Fruit fly (Drosophila melanogaster) whole organism, embryonic: ENCODE results near the gene CG43248.

Experiments
- Ada2b ChIP-seq: fragments of 200-800 bp; sonication (Bioruptor generic); IDR thresholded peaks from 2 replicates; pipeline ENCODE4 v1.3.6; 2022; ENCODE audit warnings: missing biosample characterization, missing genetic modification characterization
- Bgb ChIP-seq: fragments of 200-800 bp; sonication (Bioruptor generic); IDR thresholded peaks from 2 replicates; pipeline ENCODE4 v1.3.6; 2022; ENCODE audit warnings: missing biosample characterization, missing genetic modification characterization; ENCODE audit not compliant: partially characterized antibody
- Bteb2 ChIP-seq: fragments of 200-800 bp; sonication (Bioruptor generic); optimal IDR thresholded peaks from 2 replicates; lab custom pipeline; 2016; ENCODE audit warnings: missing biosample characterization, missing genetic modification characterization
- CG10147 ChIP-seq: fragments of 200-800 bp; sonication (Bioruptor generic); optimal IDR thresholded peaks from 2 replicates; lab custom pipeline; 2019; ENCODE audit warnings: missing biosample characterization, mild to moderate bottlenecking, missing genetic modification characterization, moderate library complexity
- CG10979 ChIP-seq: fragments of 200-800 bp; sonication (Bioruptor generic); optimal IDR thresholded peaks from 2 replicates; lab custom pipeline; 2018; ENCODE audit warnings: missing biosample characterization, mild to moderate bottlenecking, missing genetic modification characterization, moderate library complexity
- CG11093 ChIP-seq: fragments of 200-800 bp; sonication (Bioruptor generic); IDR thresholded peaks from 3 replicates; pipeline ENCODE4 v1.3.6; 2022; ENCODE audit warnings: missing biosample characterization, missing genetic modification characterization
- CG12155 ChIP-seq: fragments of 200-800 bp; sonication (Bioruptor generic); optimal IDR thresholded peaks from 3 replicates; lab custom pipeline; 2016; ENCODE audit warnings: missing biosample characterization, missing genetic modification characterization
- CG12391 ChIP-seq: fragments of 200-800 bp; sonication (Bioruptor generic); optimal IDR thresholded peaks from 3 replicates; lab custom pipeline; 2018; ENCODE audit warnings: missing biosample characterization, mild to moderate bottlenecking, missing genetic modification characterization, moderate library complexity
- CG13894 ChIP-seq: fragments of 200-800 bp; sonication (Bioruptor generic); optimal IDR thresholded peaks from 3 replicates; lab custom pipeline; 2018; ENCODE audit warnings: missing biosample characterization, mild to moderate bottlenecking, missing genetic modification characterization, moderate library complexity
- CG15269 ChIP-seq: fragments of 200-800 bp; sonication (Bioruptor generic); optimal IDR thresholded peaks from 2 replicates; lab custom pipeline; 2018; ENCODE audit warnings: missing biosample characterization, mild to moderate bottlenecking, missing genetic modification characterization, moderate library complexity
- CG1647 ChIP-seq: fragments of 200-800 bp; sonication (Bioruptor generic); optimal IDR thresholded peaks from 3 replicates; lab custom pipeline; 2016; ENCODE audit warnings: missing biosample characterization, missing genetic modification characterization
- CG17829 ChIP-seq: fragments of 200-800 bp; optimal IDR thresholded peaks from 2 replicates; lab custom pipeline; 2019; ENCODE audit warnings: missing biosample characterization, mild to moderate bottlenecking, missing genetic modification characterization, moderate library complexity
- CG2202 ChIP-seq: fragments of 200-800 bp; sonication (Bioruptor generic); optimal IDR thresholded peaks from 2 replicates; lab custom pipeline; 2018; ENCODE audit warnings: missing biosample characterization, mild to moderate bottlenecking, missing genetic modification characterization
- CG3281 ChIP-seq: fragments of 200-800 bp; sonication (Bioruptor generic); optimal IDR thresholded peaks from 3 replicates; lab custom pipeline; 2017; ENCODE audit warnings: missing biosample characterization, mild to moderate bottlenecking, missing genetic modification characterization
- CG3407 ChIP-seq: fragments of 200-800 bp; sonication (Bioruptor generic); optimal IDR thresholded peaks from 2 replicates; lab custom pipeline; 2018; ENCODE audit warnings: missing biosample characterization, mild to moderate bottlenecking, missing genetic modification characterization
- CG4328 ChIP-seq: fragments of 200-800 bp; sonication (Bioruptor generic); optimal IDR thresholded peaks from 3 replicates; lab custom pipeline; 2017; ENCODE audit warnings: missing biosample characterization, missing genetic modification reagents, missing genetic modification characterization
- CG4707 ChIP-seq: fragments of 200-800 bp; sonication (Bioruptor generic); optimal IDR thresholded peaks from 2 replicates; lab custom pipeline; 2018; ENCODE audit warnings: missing biosample characterization, mild to moderate bottlenecking, missing genetic modification characterization, moderate library complexity
- CG4820 ChIP-seq: fragments of 200-800 bp; sonication (Bioruptor generic); optimal IDR thresholded peaks from 3 replicates; lab custom pipeline; 2016; ENCODE audit warnings: missing biosample characterization, missing genetic modification characterization
- CG6683 ChIP-seq: fragments of 200-800 bp; sonication (Bioruptor generic); optimal IDR thresholded peaks from 2 replicates; lab custom pipeline; 2017; ENCODE audit warnings: missing biosample characterization, mild to moderate bottlenecking, missing genetic modification characterization, missing genetic modification reagents
- CG7556 ChIP-seq: fragments of 200-800 bp; sonication (Bioruptor generic); optimal IDR thresholded peaks from 2 replicates; lab custom pipeline; 2017; ENCODE audit warnings: missing biosample characterization, mild to moderate bottlenecking, missing genetic modification characterization
- Dp ChIP-seq: fragments of 200-800 bp; sonication (Bioruptor generic); optimal IDR thresholded peaks from 2 replicates; lab custom pipeline; 2018; ENCODE audit warnings: missing biosample characterization, mild to moderate bottlenecking, missing genetic modification characterization, moderate library complexity
- Fer1 ChIP-seq: fragments of 200-800 bp; sonication (Bioruptor generic); optimal IDR thresholded peaks from 2 replicates; lab custom pipeline; 2017; ENCODE audit warnings: missing biosample characterization, mild to moderate bottlenecking, missing genetic modification characterization
- GATAe ChIP-seq: fragments of 200-800 bp; sonication (Bioruptor generic); conservative IDR thresholded peaks from 2 replicates; pipeline ENCODE4 v1.3.6; 2022; ENCODE audit warnings: missing biosample characterization, missing genetic modification characterization
- Myb ChIP-seq: fragments of 200-800 bp; sonication (Bioruptor generic); optimal IDR thresholded peaks from 2 replicates; lab custom pipeline; 2016; ENCODE audit warnings: missing biosample characterization, missing genetic modification characterization
- Optix ChIP-seq: fragments of 200-800 bp; sonication (Bioruptor generic); IDR thresholded peaks from 3 replicates; pipeline ENCODE4 v1.3.6; 2022; ENCODE audit warnings: missing biosample characterization, missing genetic modification characterization
- Pdp1 ChIP-seq, 2 experiments: fragments of 200-800 bp; sonication (Bioruptor generic); optimal IDR thresholded peaks; 3 replicates each; lab custom pipeline; 2016; ENCODE audit warnings: missing biosample characterization in 2 of 2, missing genetic modification characterization in 2 of 2, mild to moderate bottlenecking in 1 of 2, moderate library complexity in 1 of 2
- Ptx1 ChIP-seq: fragments of 200-800 bp; sonication (Bioruptor generic); IDR thresholded peaks from 2 replicates; pipeline ENCODE4 v1.3.6; 2022; ENCODE audit warnings: missing biosample characterization, missing genetic modification characterization
- ab ChIP-seq: fragments of 200-800 bp; sonication (Bioruptor generic); optimal IDR thresholded peaks from 2 replicates; lab custom pipeline; 2016; ENCODE audit warnings: missing biosample characterization, missing genetic modification characterization
- ase ChIP-seq: fragments of 200-800 bp; sonication (Bioruptor generic); IDR thresholded peaks from 3 replicates; pipeline ENCODE4 v1.3.6; 2022; ENCODE audit warnings: missing biosample characterization, missing genetic modification characterization
- az2 ChIP-seq: fragments of 200-800 bp; sonication (Bioruptor generic); optimal IDR thresholded peaks from 3 replicates; lab custom pipeline; 2016; ENCODE audit warnings: missing biosample characterization, missing genetic modification characterization
- bsh ChIP-seq, 2 experiments: fragments of 200-800 bp; sonication (Bioruptor generic); optimal IDR thresholded peaks; 2 replicates each; lab custom pipeline; 2017 to 2018; ENCODE audit warnings: mild to moderate bottlenecking in 2 of 2, missing biosample characterization in 2 of 2, missing genetic modification characterization in 2 of 2, moderate library complexity in 1 of 2
- chif ChIP-seq, 2 experiments: fragments of 200-800 bp; sonication (Bioruptor generic); optimal IDR thresholded peaks; 3 replicates each; lab custom pipeline; 2016; ENCODE audit warnings: missing biosample characterization in 2 of 2, missing genetic modification characterization in 2 of 2
- dmrt11E ChIP-seq: fragments of 200-800 bp; sonication (Bioruptor generic); optimal IDR thresholded peaks from 3 replicates; lab custom pipeline; 2018; ENCODE audit warnings: missing biosample characterization, mild to moderate bottlenecking, missing genetic modification characterization, moderate library complexity
- ftz-f1 ChIP-seq: fragments of 200-800 bp; sonication (Bioruptor generic); optimal IDR thresholded peaks from 2 replicates; lab custom pipeline; 2016; ENCODE audit warnings: missing biosample characterization, missing genetic modification characterization
- gcm2 ChIP-seq: fragments of 200-800 bp; sonication (Bioruptor generic); optimal IDR thresholded peaks from 2 replicates; lab custom pipeline; 2016; ENCODE audit warnings: missing biosample characterization, missing genetic modification characterization
- kah ChIP-seq: fragments of 200-800 bp; sonication (Bioruptor generic); optimal IDR thresholded peaks from 2 replicates; lab custom pipeline; 2018; ENCODE audit warnings: missing biosample characterization, mild to moderate bottlenecking, missing genetic modification characterization
- lilli ChIP-seq: fragments of 200-800 bp; sonication (Bioruptor generic); optimal IDR thresholded peaks from 3 replicates; lab custom pipeline; 2016; ENCODE audit warnings: missing biosample characterization, missing genetic modification characterization
- mld ChIP-seq: fragments of 200-800 bp; sonication (Bioruptor generic); IDR thresholded peaks from 3 replicates; pipeline ENCODE4 v1.3.6; 2022; ENCODE audit warnings: missing biosample characterization, missing genetic modification characterization; ENCODE audit not compliant: partially characterized antibody
- nmo ChIP-seq: fragments of 200-800 bp; sonication (Bioruptor generic); optimal IDR thresholded peaks from 2 replicates; lab custom pipeline; 2018; ENCODE audit warnings: missing biosample characterization, mild to moderate bottlenecking, missing genetic modification characterization, moderate library complexity
- org-1 ChIP-seq: fragments of 200-800 bp; sonication (Bioruptor generic); optimal IDR thresholded peaks from 2 replicates; lab custom pipeline; 2017; ENCODE audit warnings: missing biosample characterization, missing genetic modification characterization
- p53 ChIP-seq: fragments of 200-800 bp; sonication (Bioruptor generic); optimal IDR thresholded peaks from 2 replicates; lab custom pipeline; 2016; ENCODE audit warnings: missing biosample characterization, missing genetic modification characterization
- pum ChIP-seq: fragments of 200-800 bp; sonication (Bioruptor generic); optimal IDR thresholded peaks from 2 replicates; lab custom pipeline; 2016; ENCODE audit warnings: missing biosample characterization, missing genetic modification characterization
- sd ChIP-seq: fragments of 200-800 bp; sonication (Bioruptor generic); optimal IDR thresholded peaks from 3 replicates; lab custom pipeline; 2018; ENCODE audit warnings: missing biosample characterization, mild to moderate bottlenecking, missing genetic modification characterization, moderate library complexity
- shn ChIP-seq: fragments of 200-800 bp; sonication (Bioruptor generic); optimal IDR thresholded peaks from 3 replicates; lab custom pipeline; 2016; ENCODE audit warnings: missing biosample characterization, missing genetic modification characterization
- sim ChIP-seq: fragments of 200-800 bp; sonication (Bioruptor generic); IDR thresholded peaks from 2 replicates; pipeline ENCODE4 v1.3.6; 2022; ENCODE audit warnings: missing biosample characterization, missing genetic modification characterization
- slp2 ChIP-seq: fragments of 200-800 bp; sonication (Bioruptor generic); optimal IDR thresholded peaks from 2 replicates; lab custom pipeline; 2016; ENCODE audit warnings: missing biosample characterization, missing genetic modification characterization
- sna ChIP-seq: fragments of 200-800 bp; sonication (Bioruptor generic); IDR thresholded peaks from 2 replicates; pipeline ENCODE4 v1.3.6; 2022; ENCODE audit warnings: missing biosample characterization, missing genetic modification characterization; ENCODE audit not compliant: partially characterized antibody
- vnd ChIP-seq: fragments of 200-800 bp; sonication (Bioruptor generic); IDR thresholded peaks from 3 replicates; pipeline ENCODE4 v1.3.6; 2022; ENCODE audit warnings: missing biosample characterization, missing genetic modification characterization; ENCODE audit not compliant: partially characterized antibody
- wor ChIP-seq: fragments of 200-800 bp; sonication (Bioruptor generic); IDR thresholded peaks from 2 replicates; pipeline ENCODE4 v1.3.6; 2022; ENCODE audit warnings: missing biosample characterization, missing genetic modification characterization
- zen ChIP-seq: fragments of 200-800 bp; sonication (Bioruptor generic); optimal IDR thresholded peaks from 3 replicates; lab custom pipeline; 2018; ENCODE audit warnings: missing biosample characterization, mild to moderate bottlenecking, missing genetic modification characterization, moderate library complexity

CG43248 gene

dm6 chr3L:15580487-15580886 is 49.2 kb upstream of the CG43248 start, which contains the start of the genes mrn and CG12301 (continued):
- TF ChIP-seq CG2202 (tag; lab: Kevin White, UChicago): peak; percentile 8
- no peak for TF ChIP-seq CG13894 (tag; lab: Kevin White, UChicago)
- peak; percentile 46; the same call in 1 of the 2 replicates for TF ChIP-seq sim (GFP tag; lab: Robert Waterston, UW)
- peak; percentile 96 for TF ChIP-seq sna (GFP tag; lab: Robert Waterston, UW)
- TF ChIP-seq CG4328 (GFP tag; lab: Kevin White, UChicago): no peak
- peak; percentile 81 for TF ChIP-seq GATAe (GFP tag; lab: Robert Waterston, UW)
- peak; percentile 33; the same call in 1 of the 2 replicates for TF ChIP-seq wor
- peak in 1 of 2 experiments; percentile 76 for TF ChIP-seq Pdp1 (GFP tag; optimal IDR thresholded peaks at IDR 0.05; lab: Kevin White, UChicago)
- peak; percentile 95 for TF ChIP-seq ase (GFP tag; lab: Robert Waterston, UW)
- peak; percentile 91 for TF ChIP-seq sd
- peak; percentile 92 for TF ChIP-seq vnd (GFP tag; lab: Robert Waterston, UW)
- peak; percentile 61 for TF ChIP-seq CG10979
- no peak for TF ChIP-seq p53 (GFP tag; lab: Kevin White, UChicago)
- peak; percentile 75 for TF ChIP-seq ftz-f1 (GFP tag; lab: Kevin White, UChicago)
- TF ChIP-seq kah (GFP tag; lab: Kevin White, UChicago): peak; percentile 69
- no peak for TF ChIP-seq CG7556 (GFP tag; lab: Kevin White, UChicago)
- TF ChIP-seq CG15269: no peak
- TF ChIP-seq CG4707 (GFP tag; lab: Kevin White, UChicago): no peak
- TF ChIP-seq lilli: peak; percentile 87
- TF ChIP-seq Bgb (GFP tag; lab: Robert Waterston, UW): peak; percentile 87
- TF ChIP-seq CG11093 (GFP tag; lab: Robert Waterston, UW): peak; percentile 90
- peak; percentile 55 for TF ChIP-seq Bteb2 (GFP tag; lab: Kevin White, UChicago)
- TF ChIP-seq dmrt11E: peak; percentile 36
- TF ChIP-seq CG6683 (GFP tag; lab: Kevin White, UChicago): peak; percentile 43
- TF ChIP-seq CG3407 (GFP tag; lab: Kevin White, UChicago): no peak
- TF ChIP-seq mld (GFP tag; lab: Robert Waterston, UW): peak; percentile 63; the same call in 1 of the 3 replicates
- TF ChIP-seq Myb (GFP tag; lab: Kevin White, UChicago): peak; percentile 53
- TF ChIP-seq CG4820 (GFP tag; lab: Kevin White, UChicago): peak; percentile 40
- TF ChIP-seq shn (GFP tag; lab: Kevin White, UChicago): peak; percentile 25
- TF ChIP-seq gcm2 (GFP tag; lab: Kevin White, UChicago): peak; percentile 49
- TF ChIP-seq CG10147: no peak
- peak; percentile 85 for TF ChIP-seq CG17829 (tag; lab: Kevin White, UChicago)
- peak; percentile 76 for TF ChIP-seq Fer1 (GFP tag; lab: Kevin White, UChicago)
- TF ChIP-seq chif (GFP tag; optimal IDR thresholded peaks at IDR 0.05; lab: Kevin White, UChicago): peak; percentile 49 to 55
- peak; percentile 81 for TF ChIP-seq CG12391 (tag; lab: Kevin White, UChicago)
- TF ChIP-seq CG12155: peak; percentile 82
- TF ChIP-seq Dp (GFP tag; lab: Kevin White, UChicago): peak; percentile 58
- peak; percentile 43 for TF ChIP-seq zen
- no peak for TF ChIP-seq org-1 (GFP tag; lab: Kevin White, UChicago)
- TF ChIP-seq ab (GFP tag; lab: Kevin White, UChicago): no peak
- peak; percentile 86 for TF ChIP-seq nmo (GFP tag; lab: Kevin White, UChicago)
- TF ChIP-seq az2 (GFP tag; lab: Kevin White, UChicago): peak; percentile 61
- TF ChIP-seq Ptx1 (GFP tag; lab: Robert Waterston, UW): peak; percentile 87
- TF ChIP-seq pum: peak; percentile 48
- peak; percentile 20 for TF ChIP-seq slp2 (GFP tag; lab: Kevin White, UChicago)
- TF ChIP-seq Optix: peak; percentile 34; the same call in 1 of the 3 replicates
- peak; percentile 42 for TF ChIP-seq CG1647 (GFP tag; lab: Kevin White, UChicago)
- peak; percentile 83 for TF ChIP-seq CG3281 (GFP tag; lab: Kevin White, UChicago)
- TF ChIP-seq bsh (GFP tag; optimal IDR thresholded peaks at IDR 0.05; lab: Kevin White, UChicago): peak in 1 of 2 experiments; percentile 62
- TF ChIP-seq Ada2b (GFP tag; lab: Robert Waterston, UW): peak; percentile 80
